Worm (Caenorhabditis elegans): ENCODE data around the gene DC2.5.

Gene DC2.5

ce11 chrV:238094-238493 is 25.5 kb upstream of the DC2.5 start, which contains the start of gene R02C2.1:
Gene R02C2.1, minus strand, starts transcription at chrV:238194.
- no peak for TF ChIP-seq lin-26 (GFP tag; IDR thresholded peaks at IDR 0.05)

ce11 chrV:237012-237411 is 24.4 kb upstream of the DC2.5 start:
- no peak for TF ChIP-seq lin-35 (GFP tag; optimal IDR thresholded peaks at IDR 0.05)
- no peak for TF ChIP-seq lir-1 (GFP tag; conservative IDR thresholded peaks at IDR 0.05)
- TF ChIP-seq zim-3 (tag; optimal IDR thresholded peaks at IDR 0.05) = no peak
- TF ChIP-seq ceh-27 (GFP tag; optimal IDR thresholded peaks at IDR 0.05) = no peak
- no peak for TF ChIP-seq mes-4 (tag; optimal IDR thresholded peaks at IDR 0.05)

ce11 chrV:234572-234971 is 22.0 kb upstream of the DC2.5 start, which contains the start of gene kin-33:
Gene kin-33, minus strand, starts transcription at chrV:234672.
- TF ChIP-seq attf-3 (GFP tag; conservative IDR thresholded peaks at IDR 0.05) (no peak), Y53G8AR.9 (GFP tag; conservative IDR thresholded peaks at IDR 0.05) (no peak), cebp-2 (GFP tag; IDR thresholded peaks at IDR 0.05) (no peak), B0019.2 (GFP tag; conservative IDR thresholded peaks at IDR 0.05) (no peak)

- TF ChIP-seq bed-1 (GFP tag; IDR thresholded peaks at IDR 0.05) (no peak), xnd-1 (tag; optimal IDR thresholded peaks at IDR 0.05) (no peak), F10E7.11 (tag; optimal IDR thresholded peaks at IDR 0.05) (no peak), atf-7 (tag; optimal IDR thresholded peaks at IDR 0.05) (no peak), him-1 (tag; optimal IDR thresholded peaks at IDR 0.05) (no peak), ztf-22 (GFP tag; optimal IDR thresholded peaks at IDR 0.05) (no peak), ceh-100 (GFP tag; IDR thresholded peaks at IDR 0.05) (no peak), ceh-58 (GFP tag; IDR thresholded peaks at IDR 0.05) (no peak), ztf-28 (GFP tag; IDR thresholded peaks at IDR 0.05) (no peak), rpc-1 (optimal IDR thresholded peaks at IDR 0.05) (no peak), rpc-1 (tag; optimal IDR thresholded peaks at IDR 0.05) (no peak), ccch-3 (GFP tag; optimal IDR thresholded peaks at IDR 0.05) (no peak), nfya-2 (GFP tag; IDR thresholded peaks at IDR 0.05) (no peak), ceh-40 (GFP tag; IDR thresholded peaks at IDR 0.05) (no peak), dpff-1 (tag; optimal IDR thresholded peaks at IDR 0.05) (no peak), tlf-1 (GFP tag; optimal IDR thresholded peaks at IDR 0.05) (no peak), aptf-3 (GFP tag; IDR thresholded peaks at IDR 0.05) (no peak), unc-62 (GFP tag; optimal IDR thresholded peaks at IDR 0.05) (no peak)
Observed at ce11 chrV:219632-220031, 7.0 kb upstream of the DC2.5 start, which contains the start of gene srh-80. Gene srh-80, plus strand, starts transcription at chrV:219932.

- TF ChIP-seq F52B5.7 (tag; optimal IDR thresholded peaks at IDR 0.05) (no peak), Y67H2A.10 (GFP tag; conservative IDR thresholded peaks at IDR 0.05) (no peak), D2030.7 (GFP tag; IDR thresholded peaks at IDR 0.05) (no peak), F57A8.1 (GFP tag; optimal IDR thresholded peaks at IDR 0.05) (no peak), hmg-20 (GFP tag; IDR thresholded peaks at IDR 0.05) (no peak), nhr-179 (tag; optimal IDR thresholded peaks at IDR 0.05) (no peak), Y56A3A.18 (GFP tag; IDR thresholded peaks at IDR 0.05) (no peak), B0261.1 (tag; optimal IDR thresholded peaks at IDR 0.05) (no peak)
Observed at ce11 chrV:216847-217246, 4.3 kb upstream of the DC2.5 start, which contains the start of gene srh-78. Gene srh-78, plus strand, starts transcription at chrV:217147.
